Worm (Caenorhabditis elegans) whole organism, young adult: ENCODE results near the gene M01F1.9.

ENCODE experiments used
- Y79H2A.3 ChIP-seq: fragments of 200-800 bp; sonication (Bioruptor generic); conservative IDR thresholded peaks from 2 replicates; pipeline ENCODE4 v1.3.6; 2022; ENCODE audit warnings: missing genetic modification reagents, missing genetic modification characterization, missing compliant biosample characterization
- akir-1 ChIP-seq: fragments of 200-800 bp; sonication (Bioruptor generic); optimal IDR thresholded peaks from 2 replicates; lab custom pipeline; 2018; ENCODE audit warnings: mild to moderate bottlenecking, missing genetic modification characterization, moderate library complexity, missing compliant biosample characterization
- ama-1 ChIP-seq, 3 experiments: fragments of 150-350 bp in 1 of 3; sonication (generic microtip) in 2 of 3; optimal IDR thresholded peaks; 2 replicates each; lab custom pipeline; 2014 to 2018; ENCODE audit warnings: missing biosample characterization in 2 of 3, missing genetic modification characterization in 2 of 3, missing genetic modification reagents in 2 of 3
- ccch-3 ChIP-seq: fragments of 200-800 bp; sonication (Bioruptor generic); optimal IDR thresholded peaks from 2 replicates; lab custom pipeline; 2018; ENCODE audit warnings: mild to moderate bottlenecking, missing genetic modification characterization, missing compliant biosample characterization

ce11 chrIII:3543071-3543470 is 44.2 kb upstream of the M01F1.9 start:
- no peak for TF ChIP-seq ama-1 (optimal IDR thresholded peaks at IDR 0.05; lab: Kevin White, UChicago)
- TF ChIP-seq ama-1 (GFP tag; optimal IDR thresholded peaks at IDR 0.05; lab: Kevin White, UChicago): no peak
- TF ChIP-seq Y79H2A.3 (GFP tag; lab: Robert Waterston, UW): no peak
- TF ChIP-seq akir-1 (GFP tag; lab: Kevin White, UChicago): no peak
- no peak for TF ChIP-seq ccch-3 (GFP tag; lab: Kevin White, UChicago)
